Worm (Caenorhabditis elegans): ENCODE results near the gene T28A11.17.

The T28A11.17 gene

DNA sequence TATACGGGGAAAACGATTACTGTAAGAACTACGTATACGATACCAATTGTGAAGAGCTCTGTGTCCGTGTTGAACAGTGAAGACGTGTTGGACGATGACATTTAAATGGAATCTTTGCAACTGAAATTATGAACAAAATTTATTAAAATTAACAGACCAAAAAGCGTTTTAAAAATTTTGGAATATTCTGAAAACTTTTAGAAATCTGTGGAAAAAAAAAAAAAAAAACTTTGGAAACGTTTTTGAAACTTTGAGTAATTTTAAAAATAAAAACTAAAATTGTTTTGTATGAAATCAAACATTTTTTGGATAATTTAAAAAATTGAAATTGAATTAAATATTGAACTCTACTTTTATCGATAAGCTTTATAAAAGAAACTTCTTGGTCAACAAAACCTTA, 10.0 kb downstream of the T28A11.17 start, which contains the start of gene srt-63:
Gene srt-63, minus strand, starts transcription at position 101 of the 400 bp plus-strand sequence.
- TF ChIP-seq zip-11 (GFP tag; IDR thresholded peaks at IDR 0.05) (no peak), nhr-6 (tag; optimal IDR thresholded peaks at IDR 0.05) (no peak), dmd-8 (GFP tag; IDR thresholded peaks at IDR 0.05) (no peak), mdl-1 (tag; optimal IDR thresholded peaks at IDR 0.05) (no peak), R02D3.7 (tag; optimal IDR thresholded peaks at IDR 0.05) (no peak), aly-2 (tag; optimal IDR thresholded peaks at IDR 0.05) (no peak), unc-130 (GFP tag; optimal IDR thresholded peaks at IDR 0.05) (no peak), ztf-11 (tag; optimal IDR thresholded peaks at IDR 0.05) (no peak), nhr-25 (tag; optimal IDR thresholded peaks at IDR 0.05; ENCODE audit: borderline replicate concordance, insufficient read depth) (no peak)

DNA sequence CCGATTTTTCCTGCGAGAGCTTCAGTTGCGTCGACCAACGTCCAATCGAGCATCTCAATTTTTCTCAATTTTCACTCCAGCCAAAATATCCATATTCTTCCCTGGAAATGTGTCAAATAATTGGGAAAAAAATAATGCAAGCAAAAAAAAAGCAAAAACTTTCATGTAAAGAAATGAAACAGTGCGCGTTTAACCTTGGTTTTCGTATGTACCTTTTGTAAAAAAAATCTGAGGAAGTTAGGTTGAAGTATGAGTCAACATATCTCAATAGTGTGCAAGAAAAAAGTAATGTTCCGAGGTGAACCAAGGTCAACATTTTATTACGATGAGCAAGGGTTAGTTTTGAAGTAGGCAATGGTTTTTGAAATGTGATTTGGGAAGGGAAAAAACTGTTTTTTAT, 15.9 kb downstream of the T28A11.17 start, which contains the start of gene T28A11.13:
Gene T28A11.13, minus strand, starts transcription at position 101 of the 400 bp plus-strand sequence.
- TF ChIP-seq zfp-2 (tag; optimal IDR thresholded peaks at IDR 0.05) (no peak), gei-8 (GFP tag; optimal IDR thresholded peaks at IDR 0.05) (no peak), mdl-1 (tag; optimal IDR thresholded peaks at IDR 0.05) (no peak), daf-19 (GFP tag; conservative IDR thresholded peaks at IDR 0.05) (no peak), daf-8 (GFP tag; IDR thresholded peaks at IDR 0.05) (no peak)

DNA sequence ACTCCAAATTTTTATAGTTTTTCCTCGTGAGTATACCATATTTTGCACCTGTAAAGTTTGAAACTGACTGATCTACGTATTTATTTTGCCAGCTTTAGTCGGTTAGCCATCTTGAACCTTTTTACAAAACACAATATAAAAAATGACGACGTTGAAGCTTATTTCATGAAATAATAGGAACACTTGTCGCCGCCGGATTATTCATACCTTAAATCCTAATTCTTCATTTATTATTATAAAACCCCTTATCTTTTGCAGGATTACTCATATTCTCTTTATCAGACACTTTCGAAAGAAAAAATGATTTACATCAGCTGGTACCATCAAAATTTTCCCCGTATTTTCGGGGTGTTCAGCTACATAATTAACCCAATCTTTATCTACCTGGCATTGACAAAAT, 18.6 kb downstream of the T28A11.17 start, which contains the start of gene srj-8:
Gene srj-8, plus strand, starts transcription at position 301 of the 400 bp plus-strand sequence.
- TF ChIP-seq daf-8 (GFP tag; IDR thresholded peaks at IDR 0.05) (no peak), snpc-4 (tag; optimal IDR thresholded peaks at IDR 0.05) (no peak), lin-15B (tag; optimal IDR thresholded peaks at IDR 0.05) (no peak), lin-39 (tag; optimal IDR thresholded peaks at IDR 0.05) (no peak), ceh-44 (GFP tag; IDR thresholded peaks at IDR 0.05) (no peak), hmg-1.1 (GFP tag; IDR thresholded peaks at IDR 0.05) (no peak), nhr-102 (tag; optimal IDR thresholded peaks at IDR 0.05) (no peak), duxl-1 (tag; optimal IDR thresholded peaks at IDR 0.05; ENCODE audit: poor library complexity) (no peak), mxl-2 (GFP tag; conservative IDR thresholded peaks at IDR 0.05) (no peak), ceh-82 (tag; optimal IDR thresholded peaks at IDR 0.05) (no peak), Y75B8A.6 (GFP tag; IDR thresholded peaks at IDR 0.05) (no peak), ctbp-1 (GFP tag; IDR thresholded peaks at IDR 0.05) (no peak), ceh-20 (GFP tag; IDR thresholded peaks at IDR 0.05) (no peak), zfp-3 (GFP tag; conservative IDR thresholded peaks at IDR 0.05) (no peak), set-16 (GFP tag; IDR thresholded peaks at IDR 0.05) (no peak)

DNA sequence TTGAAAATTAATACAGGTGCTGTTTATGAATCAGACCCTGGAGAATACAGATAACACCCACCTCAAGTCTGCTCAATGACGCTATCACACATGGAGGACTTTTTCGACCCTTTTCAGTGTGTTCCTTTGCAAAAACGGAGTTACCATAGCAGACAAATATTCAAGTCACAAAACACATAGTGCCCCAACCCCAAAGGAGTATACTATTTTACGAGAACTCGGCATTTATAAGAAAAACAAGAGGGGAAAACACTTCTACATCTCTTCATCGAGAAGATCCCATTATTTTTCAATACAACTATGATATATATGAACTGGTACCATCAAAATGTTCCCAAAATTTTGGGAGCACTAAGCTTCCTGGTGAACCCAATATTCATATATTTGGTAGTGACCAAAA, 21.4 kb downstream of the T28A11.17 start, which contains the start of gene srj-7:
Gene srj-7, plus strand, starts transcription at position 301 of the 400 bp plus-strand sequence.
- no peak for TF ChIP-seq ceh-44 (GFP tag; IDR thresholded peaks at IDR 0.05)
- peak in 1 of 2 experiments; percentile 39 for TF ChIP-seq unc-62 (GFP tag; optimal IDR thresholded peaks at IDR 0.05 in 1 of 2)
- TF ChIP-seq unc-62 (tag; optimal IDR thresholded peaks at IDR 0.05): no peak
- no peak for TF ChIP-seq unc-130 (GFP tag; optimal IDR thresholded peaks at IDR 0.05)
- no peak for TF ChIP-seq mdl-1 (tag; optimal IDR thresholded peaks at IDR 0.05)
- TF ChIP-seq dmd-6 (GFP tag; IDR thresholded peaks at IDR 0.05): no peak
- TF ChIP-seq nhr-10 (tag; optimal IDR thresholded peaks at IDR 0.05): no peak
- no peak for TF ChIP-seq lin-13 (GFP tag; optimal IDR thresholded peaks at IDR 0.05)
- TF ChIP-seq nhr-42 (GFP tag; IDR thresholded peaks at IDR 0.05): no peak

DNA sequence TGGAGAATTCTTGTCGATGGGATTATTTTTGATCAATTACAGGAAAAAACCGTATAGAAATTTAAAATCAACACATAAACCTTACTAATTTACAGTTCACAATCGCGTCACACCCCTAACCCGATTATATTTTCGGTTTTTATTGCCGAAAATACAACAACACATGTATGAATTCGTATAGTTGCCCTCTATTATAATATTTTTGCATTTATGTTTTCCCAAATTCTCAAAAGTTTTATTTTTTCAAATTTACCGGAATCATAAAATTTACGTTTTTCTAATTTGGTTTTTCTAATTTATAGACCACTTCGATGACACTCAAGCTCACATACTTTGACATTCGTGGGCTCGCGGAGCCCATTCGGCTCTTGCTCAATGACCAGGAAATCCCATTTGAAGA, 23.1 kb downstream of the T28A11.17 start, which contains the start of gene gst-23:
Gene gst-23, plus strand, starts transcription at position 301 of the 400 bp plus-strand sequence.
- TF ChIP-seq hif-1 (tag; optimal IDR thresholded peaks at IDR 0.05) (no peak), ceh-28 (tag; optimal IDR thresholded peaks at IDR 0.05) (no peak), unc-130 (GFP tag; optimal IDR thresholded peaks at IDR 0.05) (no peak), nhr-77 (tag; optimal IDR thresholded peaks at IDR 0.05) (no peak), lin-13 (GFP tag; optimal IDR thresholded peaks at IDR 0.05) (no peak), ztf-11 (tag; optimal IDR thresholded peaks at IDR 0.05) (no peak), nhr-76 (tag; optimal IDR thresholded peaks at IDR 0.05) (no peak), mxl-3 (GFP tag; optimal IDR thresholded peaks at IDR 0.05) (no peak), fkh-10 (GFP tag; optimal IDR thresholded peaks at IDR 0.05) (no peak), T20F7.1 (GFP tag; optimal IDR thresholded peaks at IDR 0.05) (no peak), dve-1 (tag; optimal IDR thresholded peaks at IDR 0.05; ENCODE audit: insufficient read depth) (no peak)
